Worm (Caenorhabditis elegans) whole organism, L1 larva: ENCODE data around the gene csn-4.

Experiments used
- ceh-63 ChIP-seq: fragments of 200-800 bp; sonication (Bioruptor generic); optimal IDR thresholded peaks from 2 replicates; lab custom pipeline; 2018; ENCODE audit warnings: mild to moderate bottlenecking, missing genetic modification characterization, missing compliant biosample characterization
- ceh-88 ChIP-seq: fragments of 200-800 bp; sonication (Bioruptor generic); IDR thresholded peaks from 2 replicates; pipeline ENCODE4 v1.3.6; 2022; ENCODE audit warnings: missing genetic modification characterization, missing compliant biosample characterization
- fos-1 ChIP-seq: fragments of 150-350 bp; optimal IDR thresholded peaks from 2 replicates; lab custom pipeline; 2014; ENCODE audit warnings: missing biosample characterization, missing genetic modification characterization
- hpl-2 ChIP-seq: fragments of 150-350 bp; optimal IDR thresholded peaks from 2 replicates; lab custom pipeline; 2014; ENCODE audit warnings: missing biosample characterization, missing genetic modification reagents, missing genetic modification characterization
- jun-1 ChIP-seq: fragments of 150-350 bp; optimal IDR thresholded peaks from 2 replicates; lab custom pipeline; 2014; ENCODE audit warnings: missing biosample characterization, missing genetic modification reagents, missing genetic modification characterization
- lin-35 ChIP-seq, 2 experiments: fragments of 150-350 bp; optimal IDR thresholded peaks; 2 replicates each; lab custom pipeline; 2014; ENCODE audit warnings: missing biosample characterization in 2 of 2, missing genetic modification characterization in 2 of 2, missing genetic modification reagents in 2 of 2
- lsy-2 ChIP-seq, 2 experiments: fragments of 150-350 bp; optimal IDR thresholded peaks; 2 replicates each; lab custom pipeline; 2014; ENCODE audit warnings: missing biosample characterization in 2 of 2, missing genetic modification characterization in 2 of 2
- nhr-11 ChIP-seq: fragments of 150-350 bp; optimal IDR thresholded peaks from 2 replicates; lab custom pipeline; 2014; ENCODE audit warnings: missing biosample characterization, missing genetic modification characterization
- pqm-1 ChIP-seq: sonication (generic microtip); optimal IDR thresholded peaks from 3 replicates; lab custom pipeline; 2017; ENCODE audit warnings: missing biosample characterization, missing genetic modification characterization
- snpc-4 ChIP-seq: fragments of 150-350 bp; optimal IDR thresholded peaks from 2 replicates; lab custom pipeline; 2014; ENCODE audit warnings: missing biosample characterization, missing genetic modification characterization
- tbx-2 ChIP-seq: sonication (generic microtip); optimal IDR thresholded peaks from 2 replicates; lab custom pipeline; 2016; ENCODE audit warnings: missing genetic modification characterization, missing compliant biosample characterization
- ztf-11 ChIP-seq, 2 experiments: sonication (generic microtip); optimal IDR thresholded peaks; 2 replicates each; lab custom pipeline; 2016 to 2017; ENCODE audit warnings: missing genetic modification characterization in 2 of 2, missing biosample characterization in 1 of 2, missing compliant biosample characterization in 1 of 2
- ztf-4 ChIP-seq: fragments of 150-350 bp; optimal IDR thresholded peaks from 2 replicates; lab custom pipeline; 2014; ENCODE audit warnings: missing biosample characterization, missing genetic modification characterization

DNA sequence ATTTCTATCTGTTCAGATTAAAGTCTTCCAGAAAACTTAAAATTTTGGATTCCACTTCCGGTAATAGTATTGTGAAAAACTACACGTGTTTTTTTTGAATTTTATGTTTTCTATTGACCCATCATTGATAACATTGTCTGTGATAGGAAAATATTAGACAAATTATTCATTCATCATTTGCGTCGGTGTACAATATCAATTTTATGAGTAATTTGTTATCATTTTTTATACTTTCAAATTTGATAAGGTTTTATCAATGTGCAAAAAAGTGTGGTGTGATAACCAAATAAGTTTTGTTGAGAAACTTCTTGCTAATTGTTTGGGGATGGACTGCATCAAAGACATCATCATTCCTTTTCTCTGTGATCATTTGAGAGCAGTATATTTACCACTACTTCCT, 11.3 kb downstream of the csn-4 start:
- TF ChIP-seq fos-1 (tag; lab: Kevin White, UChicago) (no peak), pqm-1 (tag; lab: Kevin White, UChicago) (peak; percentile 76), hpl-2 (GFP tag; lab: Kevin White, UChicago) (no peak), ztf-11 (tag; optimal IDR thresholded peaks at IDR 0.05; lab: Kevin White, UChicago) (no peak), lin-35 (GFP tag; optimal IDR thresholded peaks at IDR 0.05; lab: Kevin White, UChicago) (no peak), nhr-11 (tag; lab: Kevin White, UChicago) (no peak), tbx-2 (no peak), lsy-2 (tag; optimal IDR thresholded peaks at IDR 0.05; lab: Kevin White, UChicago) (no peak), ztf-4 (tag; lab: Kevin White, UChicago) (no peak), ceh-88 (GFP tag; lab: Robert Waterston, UW) (no peak), ceh-63 (no peak), snpc-4 (no peak), jun-1 (tag; lab: Kevin White, UChicago) (peak; percentile 52)
